Worm (Caenorhabditis elegans) whole organism, L1 larva: ENCODE measurements around the gene R03G8.3.
A peak's percentile ranks its signal among the peaks of the same experiment; 100 is the strongest.

ENCODE experiments used
- C04F5.9 ChIP-seq: sonication (generic microtip); optimal IDR thresholded peaks from 2 replicates; lab custom pipeline; 2016; ENCODE audit warnings: missing genetic modification characterization, missing compliant biosample characterization
- C16A3.4 ChIP-seq: fragments of 150-350 bp; optimal IDR thresholded peaks from 2 replicates; lab custom pipeline; 2014; ENCODE audit warnings: missing biosample characterization, missing genetic modification characterization
- F16B12.6 ChIP-seq: fragments of 150-350 bp; optimal IDR thresholded peaks from 2 replicates; lab custom pipeline; 2014; ENCODE audit warnings: missing biosample characterization, missing genetic modification characterization
- Y116A8C.19 ChIP-seq: sonication (generic microtip); optimal IDR thresholded peaks from 2 replicates; lab custom pipeline; 2016; ENCODE audit warnings: missing compliant biosample characterization, missing genetic modification characterization, borderline replicate concordance
- aha-1 ChIP-seq: fragments of 150-350 bp; optimal IDR thresholded peaks from 2 replicates; lab custom pipeline; 2014; ENCODE audit warnings: missing biosample characterization, missing genetic modification characterization
- alr-1 ChIP-seq: fragments of 200-800 bp; sonication (Bioruptor generic); optimal IDR thresholded peaks from 2 replicates; lab custom pipeline; 2018; ENCODE audit warnings: borderline replicate concordance, mild to moderate bottlenecking, missing genetic modification characterization, missing compliant biosample characterization
- aly-2 ChIP-seq: fragments of 150-350 bp; optimal IDR thresholded peaks from 2 replicates; lab custom pipeline; 2014; ENCODE audit warnings: missing biosample characterization, missing genetic modification characterization
- ama-1 ChIP-seq: fragments of 150-350 bp; optimal IDR thresholded peaks from 2 replicates; lab custom pipeline; 2014
- blmp-1 ChIP-seq: fragments of 150-350 bp; optimal IDR thresholded peaks from 2 replicates; lab custom pipeline; 2014; ENCODE audit warnings: missing biosample characterization, missing genetic modification characterization
- ceh-82 ChIP-seq, 3 experiments: fragments of 150-350 bp in 1 of 3; sonication (generic microtip) in 2 of 3; optimal IDR thresholded peaks; 2 replicates each; lab custom pipeline; 2014 to 2017; ENCODE audit warnings: missing biosample characterization in 3 of 3, missing genetic modification characterization in 3 of 3
- ceh-90 ChIP-seq: sonication (generic microtip); optimal IDR thresholded peaks from 2 replicates; lab custom pipeline; 2016; ENCODE audit warnings: missing genetic modification characterization, missing compliant biosample characterization
- efl-1 ChIP-seq, 4 experiments: fragments of 150-350 bp; optimal IDR thresholded peaks in 3 of 4; peaks in 1 of 4; 1 replicate in 1 of 4; 2 replicates in 3 of 4; lab custom pipeline; 2014; ENCODE audit warnings: missing biosample characterization in 2 of 4, missing genetic modification characterization in 2 of 4, missing genetic modification reagents in 2 of 4
- egl-13 ChIP-seq: sonication (generic microtip); optimal IDR thresholded peaks from 2 replicates; lab custom pipeline; 2016; ENCODE audit warnings: missing genotype, missing genetic modification reagents, missing genetic modification characterization, missing compliant biosample characterization
- elt-2 ChIP-seq: sonication (generic microtip); optimal IDR thresholded peaks from 2 replicates; lab custom pipeline; 2016; ENCODE audit warnings: missing genetic modification characterization, mild to moderate bottlenecking, inconsistent platforms, missing compliant biosample characterization, missing genetic modification reagents
- ets-5 ChIP-seq: fragments of 200-800 bp; sonication (Bioruptor generic); IDR thresholded peaks from 2 replicates; pipeline ENCODE4 v1.3.6; 2022; ENCODE audit warnings: missing genetic modification characterization, missing compliant biosample characterization
- fkh-10 ChIP-seq: sonication (generic microtip); optimal IDR thresholded peaks from 2 replicates; lab custom pipeline; 2017; ENCODE audit warnings: missing biosample characterization, missing genetic modification reagents, missing genetic modification characterization
- fos-1 ChIP-seq: fragments of 150-350 bp; optimal IDR thresholded peaks from 2 replicates; lab custom pipeline; 2014; ENCODE audit warnings: missing biosample characterization, missing genetic modification characterization
- grh-1 ChIP-seq: fragments of 200-800 bp; sonication (Bioruptor generic); IDR thresholded peaks from 2 replicates; pipeline ENCODE4 v1.3.6; 2022; ENCODE audit warnings: missing genetic modification reagents, missing genetic modification characterization, missing compliant biosample characterization
- hlh-4 ChIP-seq: sonication (generic microtip); optimal IDR thresholded peaks from 2 replicates; lab custom pipeline; 2016; ENCODE audit warnings: mild to moderate bottlenecking, missing genetic modification characterization, missing compliant biosample characterization
- hpl-2 ChIP-seq: fragments of 150-350 bp; optimal IDR thresholded peaks from 2 replicates; lab custom pipeline; 2014; ENCODE audit warnings: missing biosample characterization, missing genetic modification reagents, missing genetic modification characterization
- irx-1 ChIP-seq: sonication (generic microtip); optimal IDR thresholded peaks from 2 replicates; lab custom pipeline; 2016; ENCODE audit warnings: missing genetic modification characterization, missing compliant biosample characterization
- isw-1 ChIP-seq: fragments of 200-800 bp; sonication (Bioruptor generic); IDR thresholded peaks from 2 replicates; pipeline ENCODE4 v1.3.6; 2022; ENCODE audit warnings: missing genetic modification characterization, missing compliant biosample characterization
- jun-1 ChIP-seq: fragments of 150-350 bp; optimal IDR thresholded peaks from 2 replicates; lab custom pipeline; 2014; ENCODE audit warnings: missing biosample characterization, missing genetic modification reagents, missing genetic modification characterization
- lin-13 ChIP-seq: fragments of 150-350 bp; optimal IDR thresholded peaks from 2 replicates; lab custom pipeline; 2014; ENCODE audit warnings: missing biosample characterization, missing genetic modification reagents, missing genetic modification characterization
- lin-14 ChIP-seq: fragments of 200-800 bp; sonication (Bioruptor generic); optimal IDR thresholded peaks from 2 replicates; lab custom pipeline; 2018; ENCODE audit warnings: mild to moderate bottlenecking, missing genetic modification characterization, moderate library complexity, missing compliant biosample characterization
- lin-15B ChIP-seq: fragments of 150-350 bp; sonication (generic microtip); optimal IDR thresholded peaks from 3 replicates; lab custom pipeline; 2014; ENCODE audit warnings: missing biosample characterization, missing genetic modification characterization
- lin-39 ChIP-seq: fragments of 150-350 bp; optimal IDR thresholded peaks from 2 replicates; lab custom pipeline; 2014; ENCODE audit warnings: missing biosample characterization, missing genetic modification reagents, missing genetic modification characterization
- lsy-2 ChIP-seq, 2 experiments: fragments of 150-350 bp; optimal IDR thresholded peaks; 2 replicates each; lab custom pipeline; 2014; ENCODE audit warnings: missing biosample characterization in 2 of 2, missing genetic modification characterization in 2 of 2
- mdl-1 ChIP-seq, 2 experiments: fragments of 150-350 bp; optimal IDR thresholded peaks; 2 replicates each; lab custom pipeline; 2014 to 2017; ENCODE audit warnings: missing biosample characterization in 2 of 2, missing genetic modification characterization in 2 of 2, inconsistent platforms in 1 of 2
- mef-2 ChIP-seq: fragments of 150-350 bp; optimal IDR thresholded peaks from 2 replicates; lab custom pipeline; 2014; ENCODE audit warnings: missing biosample characterization, missing genetic modification characterization
- mep-1 ChIP-seq: fragments of 150-350 bp; optimal IDR thresholded peaks from 2 replicates; lab custom pipeline; 2014; ENCODE audit warnings: missing biosample characterization, missing genetic modification characterization
- nhr-11 ChIP-seq: fragments of 150-350 bp; optimal IDR thresholded peaks from 2 replicates; lab custom pipeline; 2014; ENCODE audit warnings: missing biosample characterization, missing genetic modification characterization
- nhr-19 ChIP-seq: fragments of 200-800 bp; sonication (Bioruptor generic); conservative IDR thresholded peaks from 2 replicates; pipeline ENCODE4 v1.3.6; 2022; ENCODE audit warnings: missing genetic modification characterization, missing compliant biosample characterization
- nhr-237 ChIP-seq: fragments of 150-350 bp; optimal IDR thresholded peaks from 2 replicates; lab custom pipeline; 2014; ENCODE audit warnings: missing biosample characterization, missing genetic modification characterization
- nhr-47 ChIP-seq: sonication (generic microtip); optimal IDR thresholded peaks from 2 replicates; lab custom pipeline; 2016; ENCODE audit warnings: mild to moderate bottlenecking, missing genetic modification characterization, moderate library complexity, missing compliant biosample characterization
- nhr-71 ChIP-seq: sonication (generic microtip); optimal IDR thresholded peaks from 2 replicates; lab custom pipeline; 2016; ENCODE audit warnings: mild to moderate bottlenecking, missing genetic modification characterization, moderate library complexity, missing compliant biosample characterization
- nhr-76 ChIP-seq: sonication (generic microtip); optimal IDR thresholded peaks from 2 replicates; lab custom pipeline; 2017; ENCODE audit warnings: missing biosample characterization, missing genetic modification characterization
- nhr-77 ChIP-seq: fragments of 150-350 bp; optimal IDR thresholded peaks from 2 replicates; lab custom pipeline; 2014; ENCODE audit warnings: missing biosample characterization, missing genetic modification characterization
- nhr-84 ChIP-seq: sonication (generic microtip); optimal IDR thresholded peaks from 2 replicates; lab custom pipeline; 2017; ENCODE audit warnings: missing biosample characterization, missing genetic modification characterization
- pax-3 ChIP-seq: fragments of 200-800 bp; sonication (Bioruptor generic); optimal IDR thresholded peaks from 2 replicates; lab custom pipeline; 2018; ENCODE audit warnings: mild to moderate bottlenecking, missing genetic modification characterization, moderate library complexity, missing compliant biosample characterization
- skn-1 ChIP-seq: fragments of 150-350 bp; optimal IDR thresholded peaks from 2 replicates; lab custom pipeline; 2014; ENCODE audit warnings: missing biosample characterization, missing genetic modification characterization
- snpc-4 ChIP-seq: fragments of 150-350 bp; optimal IDR thresholded peaks from 2 replicates; lab custom pipeline; 2014; ENCODE audit warnings: missing biosample characterization, missing genetic modification characterization
- snu-23 ChIP-seq: sonication (generic microtip); optimal IDR thresholded peaks from 2 replicates; lab custom pipeline; 2016; ENCODE audit warnings: missing genetic modification characterization, missing compliant biosample characterization
- sox-4 ChIP-seq: sonication (generic microtip); optimal IDR thresholded peaks from 2 replicates; lab custom pipeline; 2016; ENCODE audit warnings: missing genetic modification characterization, missing compliant biosample characterization
- sptf-1 ChIP-seq: fragments of 150-350 bp; optimal IDR thresholded peaks from 2 replicates; lab custom pipeline; 2014; ENCODE audit warnings: missing biosample characterization, missing genetic modification characterization
- swsn-7 ChIP-seq: sonication (generic microtip); optimal IDR thresholded peaks from 2 replicates; lab custom pipeline; 2016; ENCODE audit warnings: missing genetic modification characterization, missing compliant biosample characterization
- vab-15 ChIP-seq: sonication (generic microtip); optimal IDR thresholded peaks from 2 replicates; lab custom pipeline; 2017; ENCODE audit warnings: missing genotype, mild to moderate bottlenecking, missing genetic modification characterization, missing compliant biosample characterization
- xbp-1 ChIP-seq: sonication (generic microtip); optimal IDR thresholded peaks from 2 replicates; lab custom pipeline; 2016; ENCODE audit warnings: missing genetic modification characterization, missing compliant biosample characterization
- zip-4 ChIP-seq: fragments of 200-800 bp; sonication (Bioruptor generic); optimal IDR thresholded peaks from 2 replicates; lab custom pipeline; 2018; ENCODE audit warnings: mild to moderate bottlenecking, missing genetic modification characterization, moderate library complexity, missing compliant biosample characterization
- ztf-4 ChIP-seq: fragments of 150-350 bp; optimal IDR thresholded peaks from 2 replicates; lab custom pipeline; 2014; ENCODE audit warnings: missing biosample characterization, missing genetic modification characterization

The R03G8.3 gene

DNA sequence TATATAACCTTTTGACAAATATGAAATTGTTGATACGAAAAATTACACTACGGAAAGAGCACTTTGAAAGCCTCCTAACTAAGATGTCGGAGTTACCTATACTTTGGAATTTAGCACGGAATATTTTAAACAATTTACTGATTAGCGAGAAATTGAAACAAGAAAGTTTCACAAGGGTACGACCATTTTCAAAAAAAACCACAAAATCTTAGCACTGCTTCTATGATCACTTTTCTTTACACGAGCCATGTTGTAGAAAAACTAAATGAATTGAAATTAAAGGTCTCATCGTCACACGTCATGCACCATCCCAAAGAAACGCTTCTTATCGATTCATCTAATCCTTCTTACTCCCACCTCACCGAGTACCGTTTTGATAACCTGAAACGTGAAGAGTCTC lies 44.0 kb downstream of the R03G8.3 start, which contains the start of gene F09A5.2:
TSS of gene F09A5.2 (plus strand) at position 301 of the 400 bp plus-strand sequence.
- TF ChIP-seq elt-2 (tag; lab: Kevin White, UChicago) (peak; percentile 27), lsy-2 (tag; optimal IDR thresholded peaks at IDR 0.05; lab: Kevin White, UChicago) (no peak)

- TF ChIP-seq zip-4 (GFP tag; lab: Kevin White, UChicago): no peak
- no peak for TF ChIP-seq ceh-82 (tag; optimal IDR thresholded peaks at IDR 0.05; lab: Kevin White, UChicago)
- TF ChIP-seq, all 84 proteins: peak for 0
These were observed 48.7 kb downstream of the R03G8.3 start, which contains the start of gene ttr-34 for ce11 chrX:13139493-13139892. ttr-34 (plus strand) TSS chrX:13139793.

DNA sequence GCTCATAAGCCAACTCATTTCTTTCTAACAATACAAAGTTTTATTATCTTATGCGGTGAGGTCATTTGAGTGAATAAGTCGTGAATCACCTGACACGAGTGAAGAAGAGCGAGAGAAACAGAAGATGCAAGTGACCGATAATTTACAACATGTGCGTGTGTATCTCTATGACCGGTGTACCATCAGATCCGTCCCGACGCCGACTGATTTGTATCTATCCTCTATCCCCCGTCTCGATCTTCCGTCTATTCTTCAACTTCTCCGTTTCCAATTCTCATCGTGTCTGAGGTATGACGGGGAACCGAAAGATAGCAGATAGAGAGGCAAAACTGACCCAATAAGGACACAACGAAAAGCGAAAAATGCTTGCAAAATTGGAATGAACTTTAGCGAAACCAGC lies 50.7 kb downstream of the R03G8.3 start, which contains the start of gene F09A5.3:
TSS of gene F09A5.3 (plus strand) at position 162 of the 400 bp plus-strand sequence.
- TF ChIP-seq aha-1 (tag; lab: Kevin White, UChicago) (no peak), lin-15B (tag; lab: Kevin White, UChicago) (no peak), nhr-19 (GFP tag; lab: Robert Waterston, UW) (peak; percentile 66), ama-1 (lab: Kevin White, UChicago) (no peak), alr-1 (tag; lab: Kevin White, UChicago) (no peak), jun-1 (no peak), hpl-2 (GFP tag; lab: Kevin White, UChicago) (no peak), nhr-237 (tag; lab: Kevin White, UChicago) (no peak), Y116A8C.19 (tag; lab: Kevin White, UChicago) (no peak), ets-5 (no peak), efl-1 (optimal IDR thresholded peaks at IDR 0.05; lab: Kevin White, UChicago) (no peak), efl-1 (GFP tag; optimal IDR thresholded peaks at IDR 0.05 in 1 of 2; lab: Kevin White, UChicago) (peak in 1 of 2 experiments; percentile 91), sox-4 (tag; lab: Kevin White, UChicago) (no peak), snu-23 (GFP tag; lab: Kevin White, UChicago) (peak; percentile 81), pax-3 (tag; lab: Kevin White, UChicago) (no peak), nhr-77 (no peak), C16A3.4 (tag; lab: Kevin White, UChicago) (peak; percentile 8), mep-1 (tag; lab: Kevin White, UChicago) (peak; percentile 74), egl-13 (tag; lab: Kevin White, UChicago) (no peak), ceh-90 (tag; lab: Kevin White, UChicago) (no peak), swsn-7 (tag; lab: Kevin White, UChicago) (peak; percentile 16), mdl-1 (tag; optimal IDR thresholded peaks at IDR 0.05; lab: Kevin White, UChicago) (peak in 1 of 2 experiments; percentile 85), sptf-1 (tag; lab: Kevin White, UChicago) (no peak), xbp-1 (no peak), nhr-47 (tag; lab: Kevin White, UChicago) (peak; percentile 41), lin-13 (GFP tag; lab: Kevin White, UChicago) (peak; percentile 32), nhr-84 (no peak), blmp-1 (tag; lab: Kevin White, UChicago) (peak; percentile 88), ceh-82 (tag; optimal IDR thresholded peaks at IDR 0.05; lab: Kevin White, UChicago) (no peak), skn-1 (tag; lab: Kevin White, UChicago) (no peak), F16B12.6 (tag; lab: Kevin White, UChicago) (no peak), irx-1 (tag; lab: Kevin White, UChicago) (peak; percentile 30), lin-39 (tag; lab: Kevin White, UChicago) (no peak), lsy-2 (tag; optimal IDR thresholded peaks at IDR 0.05; lab: Kevin White, UChicago) (peak; percentile 28 to 61), grh-1 (GFP tag; lab: Robert Waterston, UW) (peak; percentile 61), nhr-71 (tag; lab: Kevin White, UChicago) (peak; percentile 84), hlh-4 (tag; lab: Kevin White, UChicago) (no peak), vab-15 (tag; lab: Kevin White, UChicago) (no peak), nhr-76 (tag; lab: Kevin White, UChicago) (no peak), mef-2 (tag; lab: Kevin White, UChicago) (no peak), fkh-10 (no peak), isw-1 (no peak), fos-1 (tag; lab: Kevin White, UChicago) (no peak), ztf-4 (tag; lab: Kevin White, UChicago) (peak; percentile 55), nhr-11 (tag; lab: Kevin White, UChicago) (no peak), aly-2 (tag; lab: Kevin White, UChicago) (no peak), lin-14 (GFP tag; lab: Kevin White, UChicago) (peak; percentile 86), C04F5.9 (tag; lab: Kevin White, UChicago) (no peak), snpc-4 (tag; lab: Kevin White, UChicago) (no peak)
